Worm (Caenorhabditis elegans) whole organism, early embryonic: ENCODE measurements around the gene F46F5.13.

ENCODE experiments used
- B0310.2 ChIP-seq: sonication (generic microtip); optimal IDR thresholded peaks from 2 replicates; lab custom pipeline; 2016; ENCODE audit warnings: mild to moderate bottlenecking, missing genetic modification characterization, missing compliant biosample characterization
- F13C5.2 ChIP-seq: sonication (generic microtip); optimal IDR thresholded peaks from 2 replicates; lab custom pipeline; 2017; ENCODE audit warnings: mild to moderate bottlenecking, missing genetic modification characterization, inconsistent platforms, missing compliant biosample characterization
- aly-1 ChIP-seq: sonication (generic microtip); optimal IDR thresholded peaks from 2 replicates; lab custom pipeline; 2016; ENCODE audit warnings: missing genetic modification characterization, missing compliant biosample characterization
- ama-1 ChIP-seq: fragments of 150-350 bp; optimal IDR thresholded peaks from 2 replicates; lab custom pipeline; 2014
- ceh-13 ChIP-seq: fragments of 200-800 bp; sonication (Bioruptor generic); optimal IDR thresholded peaks from 2 replicates; lab custom pipeline; 2018; ENCODE audit warnings: mild to moderate bottlenecking, missing genetic modification characterization, missing compliant biosample characterization
- ceh-36 ChIP-seq: sonication (generic microtip); optimal IDR thresholded peaks from 2 replicates; lab custom pipeline; 2016; ENCODE audit warnings: missing genetic modification characterization, inconsistent platforms, missing compliant biosample characterization
- ets-7 ChIP-seq: sonication (generic microtip); optimal IDR thresholded peaks from 2 replicates; lab custom pipeline; 2016; ENCODE audit warnings: missing genotype, missing genetic modification characterization, missing compliant biosample characterization
- flt-1 ChIP-seq: fragments of 200-800 bp; sonication (Bioruptor generic); IDR thresholded peaks from 2 replicates; pipeline ENCODE4 v1.3.6; 2022; ENCODE audit warnings: missing genetic modification characterization, missing compliant biosample characterization
- hmbx-1 ChIP-seq: sonication (generic microtip); optimal IDR thresholded peaks from 2 replicates; lab custom pipeline; 2016; ENCODE audit warnings: mild to moderate bottlenecking, missing genetic modification characterization, missing compliant biosample characterization
- hmg-4 ChIP-seq: fragments of 200-800 bp; sonication (Bioruptor generic); optimal IDR thresholded peaks from 2 replicates; lab custom pipeline; 2018; ENCODE audit warnings: mild to moderate bottlenecking, missing genetic modification characterization, missing compliant biosample characterization
- hnd-1 ChIP-seq: sonication (generic microtip); optimal IDR thresholded peaks from 2 replicates; lab custom pipeline; 2016; ENCODE audit warnings: missing genetic modification characterization, missing compliant biosample characterization
- pes-1 ChIP-seq: fragments of 200-800 bp; sonication (Bioruptor generic); IDR thresholded peaks from 2 replicates; pipeline ENCODE4 v1.3.6; 2022; ENCODE audit warnings: missing genetic modification reagents, missing genetic modification characterization, missing compliant biosample characterization
- scrt-1 ChIP-seq: fragments of 200-800 bp; sonication (Bioruptor generic); IDR thresholded peaks from 2 replicates; pipeline ENCODE4 v1.3.6; 2022; ENCODE audit warnings: missing genetic modification characterization, missing compliant biosample characterization
- sea-1 ChIP-seq: fragments of 200-800 bp; sonication (Bioruptor generic); conservative IDR thresholded peaks from 2 replicates; pipeline ENCODE4 v1.3.6; 2022; ENCODE audit warnings: missing genetic modification characterization, missing compliant biosample characterization
- tbx-11 ChIP-seq: fragments of 200-800 bp; sonication (Bioruptor generic); IDR thresholded peaks from 2 replicates; pipeline ENCODE4 v1.3.6; 2022; ENCODE audit warnings: missing genetic modification characterization, missing compliant biosample characterization
- tbx-37 ChIP-seq: fragments of 200-800 bp; sonication (Bioruptor generic); conservative IDR thresholded peaks from 2 replicates; pipeline ENCODE4 v1.3.6; 2022; ENCODE audit warnings: missing genetic modification reagents, missing genetic modification characterization, missing compliant biosample characterization
- tra-4 ChIP-seq: sonication (generic microtip); optimal IDR thresholded peaks from 2 replicates; lab custom pipeline; 2017; ENCODE audit warnings: missing genetic modification characterization, missing compliant biosample characterization

Gene F46F5.13

DNA sequence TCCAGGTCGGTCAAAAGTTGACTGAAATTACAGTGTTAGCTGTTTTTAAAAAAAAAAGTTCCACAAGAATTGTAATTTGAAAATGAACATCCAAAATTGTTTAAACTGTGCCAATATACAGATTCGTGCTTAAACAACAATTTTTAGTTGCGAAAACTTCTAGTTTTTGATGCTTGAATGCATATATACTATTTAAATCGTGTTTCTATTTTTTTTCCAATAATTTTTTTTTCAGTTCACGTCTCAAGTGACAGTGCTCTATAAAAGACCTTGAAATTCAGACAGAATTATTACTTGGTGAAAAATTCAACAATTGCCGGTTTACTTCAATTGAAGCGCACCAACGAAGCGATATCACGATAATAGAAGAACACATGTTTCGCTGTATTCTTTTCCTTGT is 16.2 kb upstream of the F46F5.13 start, which contains the start of gene F46F5.16:
F46F5.16 (plus strand) TSS at position 301 of the 400 bp plus-strand sequence.
- TF ChIP-seq scrt-1 (GFP tag; lab: Robert Waterston, UW) (no peak), ceh-36 (tag; lab: Kevin White, UChicago) (no peak), hmg-4 (no peak), ceh-13 (GFP tag; lab: Kevin White, UChicago) (no peak), aly-1 (tag; lab: Kevin White, UChicago) (no peak), ets-7 (no peak), sea-1 (GFP tag; lab: Robert Waterston, UW) (no peak), B0310.2 (tag; lab: Kevin White, UChicago) (no peak), hnd-1 (tag; lab: Kevin White, UChicago) (no peak), flt-1 (GFP tag; lab: Robert Waterston, UW) (no peak), tbx-37 (no peak), ama-1 (lab: Kevin White, UChicago) (no peak), tbx-11 (no peak), hmbx-1 (tag; lab: Kevin White, UChicago) (no peak), pes-1 (GFP tag; lab: Robert Waterston, UW) (no peak), F13C5.2 (tag; lab: Kevin White, UChicago) (no peak), tra-4 (tag; lab: Kevin White, UChicago) (no peak)

DNA sequence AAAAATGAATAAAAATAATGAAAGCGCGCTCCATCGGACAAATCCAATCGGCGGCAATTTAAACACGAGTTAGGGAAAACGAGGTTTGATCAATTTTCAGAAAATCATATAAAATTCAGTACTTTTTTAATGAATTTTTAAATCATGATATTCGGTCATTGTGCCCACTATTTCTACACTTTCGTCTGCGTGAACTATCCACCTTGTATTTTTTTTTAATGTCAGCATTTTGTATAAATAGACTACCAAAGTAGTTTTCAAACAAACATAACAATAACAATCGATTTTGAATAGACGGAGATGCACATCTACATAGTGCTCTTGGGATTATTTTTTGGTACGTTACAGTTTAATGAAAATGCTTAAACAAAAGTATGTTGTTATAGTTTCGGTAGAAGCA is 15.0 kb upstream of the F46F5.13 start, which contains the start of gene F46F5.15:
F46F5.15 (plus strand) TSS at position 301 of the 400 bp plus-strand sequence.
- TF ChIP-seq ama-1 (lab: Kevin White, UChicago) (no peak), flt-1 (GFP tag; lab: Robert Waterston, UW) (no peak), hmbx-1 (tag; lab: Kevin White, UChicago) (no peak), B0310.2 (tag; lab: Kevin White, UChicago) (no peak), hmg-4 (no peak), tbx-37 (no peak), ets-7 (no peak), ceh-13 (GFP tag; lab: Kevin White, UChicago) (no peak), F13C5.2 (tag; lab: Kevin White, UChicago) (no peak), tra-4 (tag; lab: Kevin White, UChicago) (no peak), scrt-1 (GFP tag; lab: Robert Waterston, UW) (no peak), ceh-36 (tag; lab: Kevin White, UChicago) (no peak), pes-1 (GFP tag; lab: Robert Waterston, UW) (no peak), aly-1 (tag; lab: Kevin White, UChicago) (no peak), sea-1 (GFP tag; lab: Robert Waterston, UW) (no peak), tbx-11 (no peak), hnd-1 (tag; lab: Kevin White, UChicago) (no peak)

DNA sequence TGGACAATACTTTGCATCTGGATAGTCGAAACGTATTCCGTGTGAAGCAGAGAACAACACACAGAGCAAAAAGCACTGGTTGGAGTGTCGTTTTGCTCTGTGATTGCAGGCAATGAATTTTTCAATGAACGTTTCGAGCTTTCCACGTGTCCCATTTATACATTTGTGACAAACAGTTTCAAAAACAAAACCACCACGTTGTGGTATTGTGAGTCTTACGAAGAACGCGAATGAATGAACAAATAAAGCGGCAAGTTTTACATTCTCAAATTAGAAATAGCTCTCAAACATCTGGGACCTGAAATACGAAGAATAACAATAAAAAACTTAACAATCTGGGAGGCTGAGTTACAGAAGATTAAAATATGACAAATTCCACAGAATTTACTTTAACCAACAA is 11.3 kb upstream of the F46F5.13 start, which contains the start of gene F46F5.1:
F46F5.1 (minus strand) TSS at position 101 of the 400 bp plus-strand sequence.
- TF ChIP-seq tra-4 (tag; lab: Kevin White, UChicago) (no peak), pes-1 (GFP tag; lab: Robert Waterston, UW) (no peak), hmg-4 (no peak), aly-1 (tag; lab: Kevin White, UChicago) (no peak), flt-1 (GFP tag; lab: Robert Waterston, UW) (no peak), hmbx-1 (tag; lab: Kevin White, UChicago) (no peak), sea-1 (GFP tag; lab: Robert Waterston, UW) (no peak), scrt-1 (GFP tag; lab: Robert Waterston, UW) (no peak), ets-7 (no peak), ceh-36 (tag; lab: Kevin White, UChicago) (no peak), tbx-11 (no peak), hnd-1 (tag; lab: Kevin White, UChicago) (no peak), ceh-13 (GFP tag; lab: Kevin White, UChicago) (no peak), tbx-37 (no peak), B0310.2 (tag; lab: Kevin White, UChicago) (no peak), F13C5.2 (tag; lab: Kevin White, UChicago) (no peak), ama-1 (lab: Kevin White, UChicago) (no peak)

DNA sequence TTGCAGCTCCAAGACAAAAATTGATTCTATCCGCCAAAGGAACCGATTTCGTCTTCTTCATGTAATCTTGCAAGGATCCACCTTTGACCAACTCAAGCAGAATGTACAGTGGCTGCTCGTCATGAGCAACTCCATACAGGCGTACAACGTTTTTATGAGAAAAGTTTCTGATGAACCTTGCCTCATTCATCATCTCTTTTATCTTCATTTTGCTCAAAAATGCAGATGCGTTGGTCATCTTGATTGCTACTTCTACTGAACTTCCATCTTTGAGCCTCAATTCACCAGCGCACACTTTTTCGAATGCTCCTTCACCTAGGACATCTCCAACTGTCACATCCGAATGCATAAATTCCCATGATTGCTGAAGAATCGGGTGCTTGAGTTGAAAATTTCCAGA is 6.2 kb upstream of the F46F5.13 start:
- TF ChIP-seq hmg-4, result no peak

DNA sequence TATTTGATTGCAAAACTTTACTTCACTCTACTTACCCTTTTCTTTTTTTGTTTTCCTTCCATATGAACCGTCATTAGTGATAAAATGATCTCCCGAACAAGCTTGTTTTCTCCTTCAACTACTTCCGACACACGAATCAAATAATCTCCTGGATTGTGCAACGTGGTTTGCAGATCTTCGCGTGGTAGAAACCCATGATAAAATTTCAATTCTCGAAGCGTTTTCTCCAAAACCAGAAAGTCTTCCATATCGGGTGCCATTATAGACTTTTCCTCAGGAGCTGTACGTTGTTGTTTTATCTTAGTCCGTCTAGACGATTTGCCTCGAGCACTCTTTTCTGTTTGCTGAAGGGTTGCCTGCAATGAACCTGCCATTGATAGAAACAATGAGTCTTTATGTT is 5.7 kb upstream of the F46F5.13 start:
- no peak for TF ChIP-seq hmg-4
- no peak for TF ChIP-seq tra-4 (tag; lab: Kevin White, UChicago)
- no peak for TF ChIP-seq ceh-36 (tag; lab: Kevin White, UChicago)
- no peak for TF ChIP-seq ceh-13 (GFP tag; lab: Kevin White, UChicago)
- no peak for TF ChIP-seq flt-1 (GFP tag; lab: Robert Waterston, UW)
- TF ChIP-seq pes-1 (GFP tag; lab: Robert Waterston, UW), result no peak
- TF ChIP-seq aly-1 (tag; lab: Kevin White, UChicago), result no peak
- TF ChIP-seq hnd-1 (tag; lab: Kevin White, UChicago), result no peak
- no peak for TF ChIP-seq tbx-11
- TF ChIP-seq B0310.2 (tag; lab: Kevin White, UChicago), result no peak
- no peak for TF ChIP-seq scrt-1 (GFP tag; lab: Robert Waterston, UW)
- no peak for TF ChIP-seq tbx-37
- TF ChIP-seq ama-1 (lab: Kevin White, UChicago), result no peak
- TF ChIP-seq hmbx-1 (tag; lab: Kevin White, UChicago), result no peak

DNA sequence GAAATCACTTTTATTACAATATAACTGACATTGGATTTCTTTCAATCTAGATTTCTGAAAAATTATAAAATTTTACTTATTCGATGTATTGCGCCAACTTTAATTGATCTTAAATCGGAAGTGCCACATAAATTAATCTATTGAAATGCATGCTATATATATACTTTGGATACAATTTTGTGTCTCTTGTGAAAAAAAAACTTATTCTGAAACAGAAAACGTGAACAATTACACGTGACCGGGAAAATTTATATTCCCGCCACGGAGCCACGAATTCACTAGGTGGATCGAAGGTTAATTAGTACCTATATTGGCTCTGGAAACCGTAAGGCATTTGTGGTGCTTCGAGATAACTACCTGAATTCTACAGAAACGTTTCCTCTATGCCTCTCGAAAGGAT is 3.4 kb upstream of the F46F5.13 start, which contains the start of gene F46F5.14:
F46F5.14 (plus strand) TSS at position 301 of the 400 bp plus-strand sequence.
- TF ChIP-seq sea-1 (GFP tag; lab: Robert Waterston, UW) (no peak), B0310.2 (tag; lab: Kevin White, UChicago) (no peak), flt-1 (GFP tag; lab: Robert Waterston, UW) (no peak), aly-1 (tag; lab: Kevin White, UChicago) (no peak), ceh-36 (tag; lab: Kevin White, UChicago) (no peak)

DNA sequence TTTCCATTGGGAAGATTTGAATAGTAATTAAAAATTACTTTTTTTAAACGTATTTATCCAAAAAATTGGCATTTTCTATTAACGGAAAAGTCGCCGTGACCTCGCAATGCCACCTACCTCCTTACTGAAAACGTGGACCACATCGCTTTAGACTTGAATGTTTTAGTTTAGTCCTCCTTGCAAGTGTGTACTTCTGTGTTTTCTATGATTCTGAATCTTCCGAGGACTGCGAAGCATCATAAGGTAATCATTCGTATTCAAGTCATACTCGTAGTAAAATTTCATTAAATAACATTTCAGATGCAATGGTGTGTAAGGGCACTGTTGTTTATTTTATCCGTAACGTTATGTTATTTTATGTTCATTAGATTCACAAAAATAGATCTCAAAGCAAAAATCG is 5.3 kb downstream of the F46F5.13 start, which contains the start of gene F46F5.11:
F46F5.11 (plus strand) TSS at position 301 of the 400 bp plus-strand sequence.
- TF ChIP-seq scrt-1 (GFP tag; lab: Robert Waterston, UW) (no peak), tbx-37 (no peak), sea-1 (GFP tag; lab: Robert Waterston, UW) (no peak), ceh-36 (tag; lab: Kevin White, UChicago) (no peak), F13C5.2 (tag; lab: Kevin White, UChicago) (no peak), aly-1 (tag; lab: Kevin White, UChicago) (no peak)
